Worm (Caenorhabditis elegans): Measurements from ENCODE around the gene sre-40.

DNA sequence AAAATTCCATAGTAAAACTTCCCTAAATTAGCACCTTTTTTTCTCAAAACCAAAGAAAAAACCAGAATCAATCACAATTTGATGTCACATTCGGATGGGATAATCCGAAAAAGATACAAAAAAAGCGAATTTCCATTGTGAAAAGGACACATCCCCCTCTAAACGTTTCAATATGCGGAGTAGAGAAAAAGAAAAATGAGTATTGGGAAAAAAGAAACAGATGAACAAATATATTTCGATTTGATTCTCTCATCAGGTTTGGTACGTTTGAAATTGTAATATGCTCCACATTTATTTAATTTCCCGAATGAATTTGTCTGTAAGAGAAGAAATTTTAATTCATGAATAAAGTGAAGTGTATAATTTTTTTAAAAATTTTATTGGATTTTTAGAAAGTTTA, 25.3 kb downstream of the sre-40 start:
- TF ChIP-seq aly-1 (tag; optimal IDR thresholded peaks at IDR 0.05) (no peak), sea-1 (GFP tag; conservative IDR thresholded peaks at IDR 0.05) (no peak), ceh-36 (tag; optimal IDR thresholded peaks at IDR 0.05) (no peak), tbx-11 (GFP tag; IDR thresholded peaks at IDR 0.05) (no peak), hmbx-1 (tag; optimal IDR thresholded peaks at IDR 0.05) (no peak), ama-1 (optimal IDR thresholded peaks at IDR 0.05) (no peak), tbx-37 (GFP tag; conservative IDR thresholded peaks at IDR 0.05) (no peak), pes-1 (GFP tag; IDR thresholded peaks at IDR 0.05) (no peak), scrt-1 (GFP tag; IDR thresholded peaks at IDR 0.05) (no peak)
